Worm (Caenorhabditis elegans): ENCODE measurements around the gene ZC190.10.

The ZC190.10 gene

ce11 chrV:8677193-8677592 lies 18.9 kb downstream of the ZC190.10 start, which contains the start of gene ZC190.6:
ZC190.6 (minus strand) TSS chrV:8677293.
- TF ChIP-seq sptf-1 (tag; optimal IDR thresholded peaks at IDR 0.05) (no peak), ceh-63 (GFP tag; optimal IDR thresholded peaks at IDR 0.05) (no peak), nhr-237 (tag; optimal IDR thresholded peaks at IDR 0.05) (no peak), rnt-1 (tag; optimal IDR thresholded peaks at IDR 0.05) (no peak), irx-1 (tag; optimal IDR thresholded peaks at IDR 0.05) (no peak)

DNA sequence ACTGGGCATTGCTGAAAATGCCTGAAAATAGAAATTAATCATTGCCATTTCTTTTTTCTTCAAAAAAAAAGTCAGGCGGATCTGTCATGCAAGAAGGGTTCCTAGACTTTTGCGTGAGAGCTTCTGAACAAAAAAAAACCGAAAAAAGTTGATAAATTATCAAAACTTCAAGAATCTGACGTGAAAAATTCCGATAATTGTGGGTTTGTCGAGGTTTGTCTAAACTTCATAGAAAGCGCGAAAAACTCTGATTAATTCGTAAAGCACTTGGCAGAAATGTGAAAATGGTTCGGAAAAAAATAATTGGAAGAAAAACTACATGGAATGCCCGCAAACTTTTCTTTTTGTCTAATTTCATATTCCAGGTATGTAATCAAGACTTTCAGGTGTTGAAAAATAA lies 22.6 kb downstream of the ZC190.10 start, which contains the start of gene ZC190.5:
Gene ZC190.5, minus strand, starts transcription at position 101 of the 400 bp plus-strand sequence.
- TF ChIP-seq pax-3 (tag; optimal IDR thresholded peaks at IDR 0.05) (peak; percentile 15), nhr-85 (tag) (no peak), sup-37 (GFP tag; optimal IDR thresholded peaks at IDR 0.05) (no peak), efl-1 (optimal IDR thresholded peaks at IDR 0.05) (no peak), efl-1 (GFP tag; optimal IDR thresholded peaks at IDR 0.05 in 1 of 2) (peak in 1 of 2 experiments; percentile 79), fkh-8 (tag; optimal IDR thresholded peaks at IDR 0.05) (peak; percentile 18), lin-35 (GFP tag; optimal IDR thresholded peaks at IDR 0.05) (no peak)

DNA sequence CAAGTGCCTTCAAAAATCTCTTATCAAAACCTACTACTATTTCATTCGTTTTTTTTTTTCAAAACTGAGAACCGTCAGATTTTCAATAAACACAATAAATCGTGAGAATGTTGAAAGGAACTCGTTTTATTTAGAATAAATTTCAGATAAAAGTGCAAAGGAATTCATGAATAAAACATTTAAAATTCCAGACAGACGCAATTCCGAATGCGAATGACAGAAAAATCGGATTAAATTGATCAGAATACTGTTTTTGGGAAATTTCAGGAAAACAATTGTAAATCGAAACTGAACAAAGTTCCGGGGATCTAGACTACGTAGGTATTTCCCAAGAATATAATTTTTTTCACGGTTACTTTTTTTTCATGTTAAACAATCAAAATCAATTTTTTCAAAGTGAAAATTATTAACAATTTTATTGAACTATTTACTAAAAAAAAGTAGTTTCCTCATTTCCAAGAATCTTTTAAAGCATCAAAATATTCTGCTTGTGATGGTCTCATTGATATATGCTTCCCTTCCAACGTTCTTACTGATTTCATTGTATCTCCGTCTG lies 24.5 kb downstream of the ZC190.10 start:
- TF ChIP-seq aly-2 (tag; optimal IDR thresholded peaks at IDR 0.05): peak; percentile 73
- TF ChIP-seq snpc-4 (tag; optimal IDR thresholded peaks at IDR 0.05): no peak

DNA sequence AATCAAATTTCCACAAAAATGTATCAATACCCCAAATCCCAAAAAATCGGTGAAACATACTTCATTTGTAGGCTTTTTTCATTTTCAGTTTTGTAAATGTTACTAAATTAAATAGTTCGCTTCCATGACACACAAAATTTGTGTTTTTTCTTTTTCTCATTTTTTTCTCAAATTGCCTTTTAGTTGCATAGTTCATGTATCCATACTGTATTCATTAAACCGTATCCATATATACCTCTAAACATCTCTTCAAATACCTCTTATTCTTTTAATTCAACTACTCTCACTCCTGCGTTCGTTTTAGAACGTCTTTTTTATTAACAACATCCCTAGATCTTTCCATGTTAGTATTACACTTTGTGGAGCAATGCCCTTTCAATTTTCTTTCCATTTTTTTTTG lies 25.4 kb downstream of the ZC190.10 start:
- TF ChIP-seq fkh-10 (GFP tag; optimal IDR thresholded peaks at IDR 0.05) (no peak), aly-2 (tag; optimal IDR thresholded peaks at IDR 0.05) (peak; percentile 2), efl-1 (optimal IDR thresholded peaks at IDR 0.05) (no peak), efl-1 (GFP tag; optimal IDR thresholded peaks at IDR 0.05 in 1 of 2) (no peak), unc-98 (GFP tag; IDR thresholded peaks at IDR 0.05) (no peak), hpl-2 (GFP tag; optimal IDR thresholded peaks at IDR 0.05) (no peak), ceh-82 (tag; optimal IDR thresholded peaks at IDR 0.05) (no peak), blmp-1 (tag; optimal IDR thresholded peaks at IDR 0.05) (no peak)

- TF ChIP-seq swsn-7 (tag; optimal IDR thresholded peaks at IDR 0.05) (no peak), ceh-82 (tag; optimal IDR thresholded peaks at IDR 0.05) (no peak), fkh-8 (tag; optimal IDR thresholded peaks at IDR 0.05) (no peak), aha-1 (tag; optimal IDR thresholded peaks at IDR 0.05) (no peak), lsy-2 (tag; optimal IDR thresholded peaks at IDR 0.05) (peak in 1 of 2 experiments; percentile 24), C34B4.2 (tag; optimal IDR thresholded peaks at IDR 0.05) (no peak), nhr-85 (tag) (peak; percentile 72), unc-98 (GFP tag; IDR thresholded peaks at IDR 0.05) (no peak), egl-27 (tag; optimal IDR thresholded peaks at IDR 0.05) (no peak), blmp-1 (tag; optimal IDR thresholded peaks at IDR 0.05) (peak; percentile 80)
These were observed 27.9 kb downstream of the ZC190.10 start for ce11 chrV:8668224-8668623.

- peak; percentile 12 for TF ChIP-seq snu-23 (GFP tag; optimal IDR thresholded peaks at IDR 0.05)
- TF ChIP-seq ets-5 (GFP tag; IDR thresholded peaks at IDR 0.05): no peak
- peak; percentile 20 for TF ChIP-seq nhr-19 (GFP tag; conservative IDR thresholded peaks at IDR 0.05)
- TF ChIP-seq ces-1 (GFP tag; optimal IDR thresholded peaks at IDR 0.05): no peak
- peak; percentile 55 for TF ChIP-seq lin-14 (GFP tag; optimal IDR thresholded peaks at IDR 0.05)
- peak; percentile 38 for TF ChIP-seq nhr-20 (tag; optimal IDR thresholded peaks at IDR 0.05)
- no peak for TF ChIP-seq nhr-84 (tag; optimal IDR thresholded peaks at IDR 0.05)
- TF ChIP-seq rnt-1 (tag; optimal IDR thresholded peaks at IDR 0.05): peak; percentile 73
- TF ChIP-seq nhr-71 (tag; optimal IDR thresholded peaks at IDR 0.05): peak; percentile 65
- TF ChIP-seq lin-39 (tag; optimal IDR thresholded peaks at IDR 0.05): peak; percentile 33
- TF ChIP-seq ztf-4 (tag; optimal IDR thresholded peaks at IDR 0.05): peak; percentile 23
- peak; percentile 21 for TF ChIP-seq nhr-47 (tag; optimal IDR thresholded peaks at IDR 0.05)
- no peak for TF ChIP-seq ceh-82 (tag; optimal IDR thresholded peaks at IDR 0.05)
These were observed 28.7 kb downstream of the ZC190.10 start for ce11 chrV:8667230-8668021.
